Fruit fly (Drosophila melanogaster): ENCODE data around the gene CG13614.
A peak's percentile ranks its signal among the peaks of the same experiment; 100 is the strongest.

The CG13614 gene

DNA sequence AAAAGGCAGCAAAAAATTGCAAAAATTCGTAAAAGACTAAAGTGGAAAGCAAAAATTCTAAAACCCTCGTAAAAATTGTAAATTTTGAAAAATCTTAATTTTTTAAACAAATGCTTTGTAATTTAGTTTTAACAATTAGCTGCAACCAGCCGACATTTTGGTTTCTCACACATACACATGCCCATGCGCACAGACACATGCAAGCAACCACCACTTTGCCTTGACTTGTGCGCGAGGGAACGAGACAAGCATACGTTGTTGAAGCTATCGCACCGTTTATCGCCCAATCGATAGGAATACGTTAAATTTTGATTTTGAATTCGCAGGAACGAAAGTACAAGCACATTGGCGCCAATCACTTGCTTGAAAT, 49.0 kb upstream of the CG13614 start (continued):
- TF ChIP-seq CG10979 (tag; optimal IDR thresholded peaks at IDR 0.05) (peak; percentile 41), hb (GFP tag; IDR thresholded peaks at IDR 0.05; ENCODE audit: partially characterized antibody) (peak; percentile 59; the same call in 1 of the 3 replicates), MESR4 (GFP tag; optimal IDR thresholded peaks at IDR 0.05) (peak; percentile 43), CG10565 (GFP tag; optimal IDR thresholded peaks at IDR 0.05) (no peak), Awh (GFP tag; IDR thresholded peaks at IDR 0.05) (no peak), zfh2 (GFP tag; optimal IDR thresholded peaks at IDR 0.05) (no peak), CG1602 (GFP tag; optimal IDR thresholded peaks at IDR 0.05) (no peak), Nf-YA (GFP tag; IDR thresholded peaks at IDR 0.05) (no peak), CG7786 (GFP tag; optimal IDR thresholded peaks at IDR 0.05) (no peak), dan (GFP tag; IDR thresholded peaks at IDR 0.05) (no peak), eve (GFP tag; optimal IDR thresholded peaks at IDR 0.05) (no peak), vvl (GFP tag; IDR thresholded peaks at IDR 0.05) (peak; percentile 72), Dll (GFP tag; IDR thresholded peaks at IDR 0.05; ENCODE audit: partially characterized antibody) (peak; percentile 66; the same call in 3 of the 4 replicates), CG8290 (GFP tag; optimal IDR thresholded peaks at IDR 0.05) (no peak), CG8290 (tag; optimal IDR thresholded peaks at IDR 0.05) (no peak), CG13775 (GFP tag; optimal IDR thresholded peaks at IDR 0.05) (no peak), HmgZ (tag; optimal IDR thresholded peaks at IDR 0.05) (peak; percentile 25), CG11456 (GFP tag; IDR thresholded peaks at IDR 0.05) (no peak), cg (GFP tag; optimal IDR thresholded peaks at IDR 0.05) (peak; percentile 97), Xrp1 (GFP tag; IDR thresholded peaks at IDR 0.05) (0 out of 2 replicates have a peak, but pooled peaks have one; percentile 23), Deaf1 (tag; optimal IDR thresholded peaks at IDR 0.05) (no peak), pros (GFP tag; optimal IDR thresholded peaks at IDR 0.05) (peak; percentile 30), CG15514 (GFP tag; optimal IDR thresholded peaks at IDR 0.05) (peak; percentile 49), ato (GFP tag; IDR thresholded peaks at IDR 0.05; ENCODE audit: partially characterized antibody) (peak; percentile 68), BEAF-32 (GFP tag; optimal IDR thresholded peaks at IDR 0.05) (peak; percentile 75), CG17186 (GFP tag; optimal IDR thresholded peaks at IDR 0.05) (peak; percentile 41), inv (GFP tag; IDR thresholded peaks at IDR 0.05; ENCODE audit: partially characterized antibody) (peak; percentile 52; the same call in 1 of the 2 replicates), Hmr (GFP tag; optimal IDR thresholded peaks at IDR 0.05) (no peak), CG17912 (GFP tag; optimal IDR thresholded peaks at IDR 0.05) (peak; percentile 25), Doc3 (GFP tag; IDR thresholded peaks at IDR 0.05; ENCODE audit: partially characterized antibody) (peak; percentile 38; the same call in 1 of the 3 replicates), tap (tag; optimal IDR thresholded peaks at IDR 0.05) (no peak), amos (GFP tag; IDR thresholded peaks at IDR 0.05; ENCODE audit: partially characterized antibody) (peak; percentile 74), Doc2 (GFP tag; IDR thresholded peaks at IDR 0.05) (no peak), CG13287 (GFP tag; IDR thresholded peaks at IDR 0.05; ENCODE audit: partially characterized antibody) (peak; percentile 79), Rfx (GFP tag; IDR thresholded peaks at IDR 0.05) (peak; percentile 52; the same call in 1 of the 2 replicates), Opbp (GFP tag; IDR thresholded peaks at IDR 0.05; ENCODE audit: partially characterized antibody) (peak; percentile 78), Ets97D (GFP tag; optimal IDR thresholded peaks at IDR 0.05) (peak; percentile 37), MBD-R2 (GFP tag; IDR thresholded peaks at IDR 0.05) (peak; percentile 49), CG2712 (tag; optimal IDR thresholded peaks at IDR 0.05) (no peak), CG10321 (GFP tag; IDR thresholded peaks at IDR 0.05) (peak; percentile 97), CG9437 (GFP tag; optimal IDR thresholded peaks at IDR 0.05) (no peak), gro (GFP tag; optimal IDR thresholded peaks at IDR 0.05) (no peak), Eip74EF (GFP tag; optimal IDR thresholded peaks at IDR 0.05) (no peak), CG12659 (GFP tag; optimal IDR thresholded peaks at IDR 0.05) (peak; percentile 73), CG9727 (GFP tag; optimal IDR thresholded peaks at IDR 0.05) (no peak), CG4820 (GFP tag; optimal IDR thresholded peaks at IDR 0.05) (no peak), YL-1 (GFP tag; optimal IDR thresholded peaks at IDR 0.05) (peak; percentile 83), onecut (GFP tag; IDR thresholded peaks at IDR 0.05) (peak; percentile 45; the same call in 1 of the 2 replicates), Rx (GFP tag; IDR thresholded peaks at IDR 0.05) (no peak), CG1832 (GFP tag; optimal IDR thresholded peaks at IDR 0.05) (peak; percentile 66)

Data from whole organism, embryonic.